Fruit fly (Drosophila melanogaster): Measurements from ENCODE around the gene PolA1.

PolA1 gene

DNA sequence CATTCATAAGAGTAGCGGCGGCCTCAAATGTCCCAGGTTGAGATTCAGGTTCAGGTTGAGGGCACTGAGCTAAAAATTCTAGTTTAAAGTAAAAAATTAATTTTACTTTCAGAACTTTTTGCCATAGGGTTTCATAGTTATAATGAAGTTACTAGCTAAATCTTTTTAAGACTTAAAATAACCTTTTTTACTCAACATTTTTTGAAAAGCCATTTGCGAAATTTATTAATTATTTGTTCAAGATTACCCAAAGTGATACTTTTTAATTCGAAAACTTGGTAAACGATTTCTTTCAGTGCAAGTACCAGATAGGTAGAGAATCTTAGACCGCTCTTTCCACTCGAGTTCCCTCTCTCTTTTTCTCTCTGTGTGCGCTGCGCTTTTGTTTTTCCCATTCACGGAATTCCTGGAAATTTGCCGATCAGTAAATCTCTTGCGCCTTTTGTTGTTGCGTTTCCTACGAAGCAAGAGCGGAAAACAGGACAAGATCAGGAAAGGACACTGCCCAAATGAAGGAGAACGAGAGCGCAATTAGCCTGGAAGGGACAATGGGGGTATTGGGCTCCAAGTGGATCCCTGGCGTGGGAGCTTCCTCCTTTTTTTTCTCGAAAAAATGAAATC lies 29.9 kb downstream of the PolA1 start (continued):
- peak; percentile 86 for TF ChIP-seq CG8632 (GFP tag; optimal IDR thresholded peaks at IDR 0.05)
- peak; percentile 90 for TF ChIP-seq CG34406 (GFP tag; optimal IDR thresholded peaks at IDR 0.05)
- peak; percentile 69 for TF ChIP-seq CG6854 (GFP tag; optimal IDR thresholded peaks at IDR 0.05)
- peak; percentile 73 for TF ChIP-seq CG1621 (tag; optimal IDR thresholded peaks at IDR 0.05)
- TF ChIP-seq CG8119 (GFP tag; IDR thresholded peaks at IDR 0.05) = peak; percentile 84
- peak; percentile 99 for TF ChIP-seq Eip78C (GFP tag)
- TF ChIP-seq OdsH (GFP tag; optimal IDR thresholded peaks at IDR 0.05) = peak; percentile 91
- TF ChIP-seq spab (GFP tag; optimal IDR thresholded peaks at IDR 0.05) = peak; percentile 91
- TF ChIP-seq CG6808 (GFP tag; optimal IDR thresholded peaks at IDR 0.05) = peak; percentile 94

dm6 chr3R:21640337-21640994 lies 31.1 kb downstream of the PolA1 start:
- TF ChIP-seq CG11294 (GFP tag; IDR thresholded peaks at IDR 0.05) = no peak
- TF ChIP-seq CG1621 (tag; optimal IDR thresholded peaks at IDR 0.05) = peak; percentile 7
- TF ChIP-seq eg (GFP tag; IDR thresholded peaks at IDR 0.05) = no peak
- no peak for TF ChIP-seq CG31627 (GFP tag; optimal IDR thresholded peaks at IDR 0.05)

dm6 chr3R:21638437-21638836 lies 33.1 kb downstream of the PolA1 start:
- TF ChIP-seq net (GFP tag; optimal IDR thresholded peaks at IDR 0.05) (no peak), fd85E (GFP tag; optimal IDR thresholded peaks at IDR 0.05) (no peak), CG6854 (GFP tag; optimal IDR thresholded peaks at IDR 0.05) (no peak), Sox14 (GFP tag; optimal IDR thresholded peaks at IDR 0.05) (no peak), CG10669 (GFP tag; optimal IDR thresholded peaks at IDR 0.05) (no peak), Met (GFP tag; optimal IDR thresholded peaks at IDR 0.05) (peak; percentile 0), Blimp-1 (GFP tag; optimal IDR thresholded peaks at IDR 0.05) (peak; percentile 66), ss (GFP tag; optimal IDR thresholded peaks at IDR 0.05) (peak; percentile 8 to 10), dac (GFP tag; optimal IDR thresholded peaks at IDR 0.05) (no peak), CG6276 (GFP tag; optimal IDR thresholded peaks at IDR 0.05) (no peak), Ets21C (GFP tag; optimal IDR thresholded peaks at IDR 0.05) (no peak), Eip75B (GFP tag; optimal IDR thresholded peaks at IDR 0.05) (no peak), CG1621 (tag; optimal IDR thresholded peaks at IDR 0.05) (peak; percentile 64), CG10631 (GFP tag; optimal IDR thresholded peaks at IDR 0.05) (no peak), dsx (GFP tag; optimal IDR thresholded peaks at IDR 0.05; ENCODE audit: poor library complexity, severe bottlenecking) (peak; percentile 62)

DNA sequence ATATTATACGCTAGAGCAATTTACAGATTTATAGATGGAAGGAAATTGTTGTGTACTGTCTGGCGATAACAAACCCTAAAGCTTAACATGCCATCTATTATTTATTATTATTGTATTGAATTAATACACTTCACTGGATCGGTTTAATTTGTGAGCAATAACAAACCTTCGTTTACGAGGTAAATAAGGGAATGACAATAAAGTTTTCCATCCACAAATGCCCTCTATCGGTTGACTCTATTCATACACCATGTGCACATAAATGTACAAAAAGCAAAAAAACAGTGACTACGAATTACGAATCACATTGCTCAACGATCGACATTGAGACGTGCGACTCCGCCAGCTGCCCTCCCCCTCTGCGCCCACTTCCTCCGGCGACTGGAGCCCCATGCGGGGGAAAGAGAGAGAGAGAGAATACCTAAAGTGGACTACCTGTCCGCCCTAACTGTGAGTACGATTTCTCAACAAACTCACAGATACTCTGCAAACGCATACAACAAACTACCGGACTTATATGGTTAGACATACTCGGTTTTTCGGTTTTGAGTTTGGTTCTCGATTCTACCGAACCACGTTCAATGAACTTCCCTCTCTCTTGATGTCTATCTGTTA lies 34.6 kb downstream of the PolA1 start:
- TF ChIP-seq CG16779 (tag; optimal IDR thresholded peaks at IDR 0.05) (no peak), eg (GFP tag; IDR thresholded peaks at IDR 0.05) (0 out of 3 replicates have a peak, but pooled peaks have one; percentile 8), fkh (GFP tag; optimal IDR thresholded peaks at IDR 0.05) (peak; percentile 87), CG11902 (GFP tag; optimal IDR thresholded peaks at IDR 0.05) (no peak)

DNA sequence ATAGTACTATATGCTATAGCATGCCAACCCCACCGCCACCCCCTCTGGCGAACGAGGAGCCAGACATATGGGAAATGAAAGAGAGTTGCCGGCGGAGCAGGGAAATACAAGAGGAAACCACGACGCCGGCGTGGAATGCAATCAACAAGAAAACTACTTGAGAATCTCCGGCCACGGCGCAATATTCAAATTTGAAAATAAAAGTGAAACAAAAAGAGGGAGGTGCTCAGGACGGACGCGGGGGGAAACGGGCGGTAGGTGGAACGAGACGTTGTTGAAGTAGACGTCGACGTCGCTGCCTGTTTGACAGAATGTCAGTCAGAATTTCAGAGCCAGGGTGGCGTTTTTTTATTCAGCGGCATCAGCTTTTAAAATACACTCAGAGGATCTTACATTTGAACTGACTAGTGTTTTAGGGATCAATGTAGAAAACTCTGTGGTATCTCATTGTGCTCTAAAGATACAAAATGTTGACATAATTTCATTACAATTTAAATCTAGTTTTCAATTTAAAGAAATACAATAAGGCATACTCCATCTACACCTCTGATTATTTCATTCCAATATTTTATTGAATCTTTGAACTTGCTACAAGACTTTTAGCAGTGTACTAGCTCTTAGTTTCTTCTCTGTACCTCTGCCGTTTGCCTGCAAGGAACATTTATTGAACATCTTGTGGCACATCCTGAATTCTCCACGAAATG lies 35.4 kb downstream of the PolA1 start:
- TF ChIP-seq CG34406 (GFP tag; optimal IDR thresholded peaks at IDR 0.05) (peak; percentile 25), CG6808 (GFP tag; optimal IDR thresholded peaks at IDR 0.05) (peak; percentile 25), Sox15 (GFP tag; optimal IDR thresholded peaks at IDR 0.05) (no peak), Met (GFP tag; optimal IDR thresholded peaks at IDR 0.05) (peak; percentile 44), Hr38 (GFP tag; optimal IDR thresholded peaks at IDR 0.05) (no peak), CG1621 (tag; optimal IDR thresholded peaks at IDR 0.05) (peak; percentile 18), cyc (GFP tag; optimal IDR thresholded peaks at IDR 0.05) (peak; percentile 4), CG8319 (GFP tag; optimal IDR thresholded peaks at IDR 0.05) (peak; percentile 14), salr (GFP tag; optimal IDR thresholded peaks at IDR 0.05) (peak in 1 of 2 experiments; percentile 3), Ets96B (tag; optimal IDR thresholded peaks at IDR 0.05) (peak; percentile 58), ss (GFP tag; optimal IDR thresholded peaks at IDR 0.05) (peak in 1 of 2 experiments; percentile 36), Ets21C (GFP tag; optimal IDR thresholded peaks at IDR 0.05) (no peak), CG3919 (GFP tag; optimal IDR thresholded peaks at IDR 0.05) (peak; percentile 19), CG11762 (GFP tag; optimal IDR thresholded peaks at IDR 0.05; ENCODE audit: insufficient read depth) (no peak), Eip75B (GFP tag; optimal IDR thresholded peaks at IDR 0.05) (peak; percentile 13), CG8632 (GFP tag; optimal IDR thresholded peaks at IDR 0.05) (no peak), CG3032 (tag; optimal IDR thresholded peaks at IDR 0.05) (peak; percentile 29), CG6792 (GFP tag; optimal IDR thresholded peaks at IDR 0.05) (no peak), CG16779 (tag; optimal IDR thresholded peaks at IDR 0.05) (no peak), pdm3 (GFP tag; optimal IDR thresholded peaks at IDR 0.05) (peak; percentile 25), CG31627 (GFP tag; optimal IDR thresholded peaks at IDR 0.05) (peak; percentile 21)
